Fruit fly (Drosophila melanogaster): ENCODE data around the gene Set8.

Set8 gene

DNA sequence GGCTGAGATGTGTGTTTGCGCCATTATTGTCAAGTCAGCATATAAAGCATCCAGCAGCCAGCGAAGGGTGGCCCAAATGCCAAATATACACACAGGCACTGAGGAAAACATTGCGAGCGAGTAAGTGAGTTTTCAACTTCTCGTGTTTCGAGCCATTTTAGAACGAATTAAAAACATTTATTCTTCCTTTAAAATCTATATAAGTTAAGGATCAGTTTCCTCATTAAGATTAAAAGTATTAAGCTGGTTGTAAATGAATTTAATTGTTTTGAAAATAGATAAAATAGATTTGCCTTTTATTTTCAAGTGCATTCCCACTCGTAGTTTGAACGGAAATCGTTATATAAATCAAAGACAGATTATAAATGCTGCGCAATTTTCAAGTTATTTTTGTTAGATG is 35.6 kb downstream of the Set8 start (continued):
- TF ChIP-seq CG9727 (GFP tag; optimal IDR thresholded peaks at IDR 0.05) (peak; percentile 39), Ets65A (GFP tag) (peak; percentile 40), CG2678 (tag; optimal IDR thresholded peaks at IDR 0.05) (peak; percentile 59), CG6689 (GFP tag; IDR thresholded peaks at IDR 0.05) (peak; percentile 16; the same call in 1 of the 2 replicates), bcd (GFP tag; optimal IDR thresholded peaks at IDR 0.05) (peak; percentile 20), insv (GFP tag; optimal IDR thresholded peaks at IDR 0.05) (no peak), CG18476 (GFP tag; optimal IDR thresholded peaks at IDR 0.05) (peak; percentile 8), Xrp1 (GFP tag; IDR thresholded peaks at IDR 0.05) (peak; percentile 9; the same call in 1 of the 2 replicates), Med (GFP tag) (peak; percentile 83), gcm2 (GFP tag; optimal IDR thresholded peaks at IDR 0.05) (no peak), hkb (optimal IDR thresholded peaks at IDR 0.05) (no peak), hkb (GFP tag; IDR thresholded peaks at IDR 0.05) (0 out of 2 replicates have a peak, but pooled peaks have one; percentile 15), CG7987 (GFP tag; optimal IDR thresholded peaks at IDR 0.05) (no peak), crp (GFP tag; optimal IDR thresholded peaks at IDR 0.05) (no peak), CG10565 (GFP tag; optimal IDR thresholded peaks at IDR 0.05) (no peak), ro (GFP tag; IDR thresholded peaks at IDR 0.05) (no peak), dmrt99B (tag; optimal IDR thresholded peaks at IDR 0.05) (peak; percentile 56), sens (GFP tag) (peak; percentile 70), fd96Cb (tag; optimal IDR thresholded peaks at IDR 0.05) (peak; percentile 32), chinmo (GFP tag; IDR thresholded peaks at IDR 0.05; ENCODE audit: partially characterized antibody) (no peak), Meics (GFP tag; optimal IDR thresholded peaks at IDR 0.05) (peak; percentile 54), HHEX (GFP tag; optimal IDR thresholded peaks at IDR 0.05) (peak; percentile 31), CG2712 (tag; optimal IDR thresholded peaks at IDR 0.05) (peak; percentile 11), lilli (GFP tag; optimal IDR thresholded peaks at IDR 0.05) (peak; percentile 47), CG18764 (GFP tag; optimal IDR thresholded peaks at IDR 0.05) (peak; percentile 20), p53 (GFP tag; optimal IDR thresholded peaks at IDR 0.05) (no peak), ewg (GFP tag; optimal IDR thresholded peaks at IDR 0.05) (peak; percentile 8), Ssrp (tag; optimal IDR thresholded peaks at IDR 0.05) (peak; percentile 22), cwo (GFP tag; optimal IDR thresholded peaks at IDR 0.05) (peak; percentile 41), ind (GFP tag; optimal IDR thresholded peaks at IDR 0.05) (no peak), scrt (GFP tag; optimal IDR thresholded peaks at IDR 0.05) (peak; percentile 9), eve (GFP tag; optimal IDR thresholded peaks at IDR 0.05) (peak in 1 of 2 experiments; percentile 61), D (optimal IDR thresholded peaks at IDR 0.05) (no peak), D (GFP tag; optimal IDR thresholded peaks at IDR 0.05) (peak; percentile 13), CG31365 (tag; optimal IDR thresholded peaks at IDR 0.05) (no peak)

DNA sequence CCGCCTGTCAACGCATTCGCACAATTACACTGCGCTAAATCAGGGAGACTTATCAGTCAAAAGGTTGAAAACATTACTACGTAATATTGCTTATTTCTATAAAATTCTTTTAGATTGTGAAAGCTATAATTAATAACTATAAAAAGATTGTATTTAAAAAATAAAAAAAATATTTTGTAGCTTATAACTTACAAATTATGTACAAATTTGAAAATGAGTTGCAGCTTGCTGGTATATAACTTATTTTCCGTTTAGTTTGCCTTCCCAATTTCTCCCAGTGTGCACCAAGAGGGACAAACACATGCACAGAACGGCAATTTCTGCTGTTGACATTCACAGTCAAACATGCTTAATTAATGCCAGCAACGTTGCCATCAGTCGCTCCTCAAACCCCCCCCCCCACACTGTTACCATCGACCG is 37.9 kb downstream of the Set8 start:
- TF ChIP-seq CG14014 (GFP tag; IDR thresholded peaks at IDR 0.05), result 0 out of 2 replicates have a peak, but pooled peaks have one; percentile 38
- TF ChIP-seq ash1 (GFP tag; optimal IDR thresholded peaks at IDR 0.05), result no peak
- peak; percentile 36; the same call in 1 of the 2 replicates for TF ChIP-seq ap (GFP tag; IDR thresholded peaks at IDR 0.05)
- peak; percentile 76 for TF ChIP-seq scrt (GFP tag; optimal IDR thresholded peaks at IDR 0.05)
- TF ChIP-seq CG12391 (tag; optimal IDR thresholded peaks at IDR 0.05), result peak; percentile 70
- peak; percentile 45 for TF ChIP-seq D19B (GFP tag; optimal IDR thresholded peaks at IDR 0.05)
- TF ChIP-seq Doc3 (GFP tag; IDR thresholded peaks at IDR 0.05; ENCODE audit: partially characterized antibody), result no peak
- 0 out of 3 replicates have a peak, but pooled peaks have one; percentile 28 for TF ChIP-seq jigr1 (GFP tag; IDR thresholded peaks at IDR 0.05)
- 0 out of 3 replicates have a peak, but pooled peaks have one; percentile 21 for TF ChIP-seq CG34422 (GFP tag; IDR thresholded peaks at IDR 0.05)
- TF ChIP-seq CG6813 (GFP tag; optimal IDR thresholded peaks at IDR 0.05), result peak; percentile 70
- peak; percentile 58 to 60 for TF ChIP-seq bsh (GFP tag; optimal IDR thresholded peaks at IDR 0.05)
- peak; percentile 70 for TF ChIP-seq lmd (GFP tag; IDR thresholded peaks at IDR 0.05)
- TF ChIP-seq Hr3 (GFP tag; optimal IDR thresholded peaks at IDR 0.05), result peak; percentile 53
- 0 out of 3 replicates have a peak, but pooled peaks have one; percentile 42 for TF ChIP-seq CG11093 (GFP tag; IDR thresholded peaks at IDR 0.05)
- TF ChIP-seq CG31365 (tag; optimal IDR thresholded peaks at IDR 0.05), result no peak
- TF ChIP-seq kay (GFP tag; optimal IDR thresholded peaks at IDR 0.05), result no peak
- peak; percentile 78 for TF ChIP-seq D19A (tag; optimal IDR thresholded peaks at IDR 0.05)
- no peak for TF ChIP-seq pan (optimal IDR thresholded peaks at IDR 0.05)
- peak in 1 of 2 experiments; percentile 51 for TF ChIP-seq pan (GFP tag; optimal IDR thresholded peaks at IDR 0.05 in 1 of 2, IDR thresholded peaks at IDR 0.05 in 1 of 2)

All from whole organism, embryonic.